Fruit fly (Drosophila melanogaster): Measurements from ENCODE around the gene Sfp24Ba.

Gene Sfp24Ba

dm6 chr2L:3705438-3705921 lies 37.1 kb upstream of the Sfp24Ba start, which contains the start of gene CG31778 (continued):
- TF ChIP-seq Adf1 (GFP tag; IDR thresholded peaks at IDR 0.05) (peak; percentile 47; the same call in 1 of the 2 replicates), Meics (GFP tag; optimal IDR thresholded peaks at IDR 0.05) (peak; percentile 12), CG11456 (GFP tag; IDR thresholded peaks at IDR 0.05) (no peak), CG2199 (GFP tag; IDR thresholded peaks at IDR 0.05) (no peak), PHDP (tag; optimal IDR thresholded peaks at IDR 0.05) (peak; percentile 25), mld (GFP tag; IDR thresholded peaks at IDR 0.05; ENCODE audit: partially characterized antibody) (no peak), ttk (GFP tag; IDR thresholded peaks at IDR 0.05) (no peak), HHEX (GFP tag; optimal IDR thresholded peaks at IDR 0.05) (no peak), br (optimal IDR thresholded peaks at IDR 0.05) (no peak), dpn (GFP tag; optimal IDR thresholded peaks at IDR 0.05) (no peak), CG15479 (GFP tag; optimal IDR thresholded peaks at IDR 0.05) (no peak), Drgx (GFP tag; IDR thresholded peaks at IDR 0.05) (peak; percentile 71), CG12071 (GFP tag; optimal IDR thresholded peaks at IDR 0.05) (no peak), CG17568 (GFP tag; optimal IDR thresholded peaks at IDR 0.05) (no peak), fd64A (GFP tag; optimal IDR thresholded peaks at IDR 0.05) (no peak), CG4328 (GFP tag; optimal IDR thresholded peaks at IDR 0.05) (no peak), Dll (GFP tag; IDR thresholded peaks at IDR 0.05; ENCODE audit: partially characterized antibody) (no peak), da (GFP tag; optimal IDR thresholded peaks at IDR 0.05) (no peak), sug (tag; optimal IDR thresholded peaks at IDR 0.05) (peak; percentile 20), CG4404 (GFP tag; IDR thresholded peaks at IDR 0.05) (no peak), vvl (GFP tag; IDR thresholded peaks at IDR 0.05) (no peak), CG6254 (GFP tag; optimal IDR thresholded peaks at IDR 0.05) (no peak), Atf6 (GFP tag; IDR thresholded peaks at IDR 0.05) (peak; percentile 44; the same call in 1 of the 2 replicates), sob (GFP tag; IDR thresholded peaks at IDR 0.05) (0 out of 2 replicates have a peak, but pooled peaks have one; percentile 15), pros (GFP tag; optimal IDR thresholded peaks at IDR 0.05) (no peak), CG15514 (GFP tag; optimal IDR thresholded peaks at IDR 0.05) (peak; percentile 5), nau (GFP tag; optimal IDR thresholded peaks at IDR 0.05) (no peak), sd (tag; optimal IDR thresholded peaks at IDR 0.05) (no peak), Ravus (GFP tag; IDR thresholded peaks at IDR 0.05) (no peak)

DNA sequence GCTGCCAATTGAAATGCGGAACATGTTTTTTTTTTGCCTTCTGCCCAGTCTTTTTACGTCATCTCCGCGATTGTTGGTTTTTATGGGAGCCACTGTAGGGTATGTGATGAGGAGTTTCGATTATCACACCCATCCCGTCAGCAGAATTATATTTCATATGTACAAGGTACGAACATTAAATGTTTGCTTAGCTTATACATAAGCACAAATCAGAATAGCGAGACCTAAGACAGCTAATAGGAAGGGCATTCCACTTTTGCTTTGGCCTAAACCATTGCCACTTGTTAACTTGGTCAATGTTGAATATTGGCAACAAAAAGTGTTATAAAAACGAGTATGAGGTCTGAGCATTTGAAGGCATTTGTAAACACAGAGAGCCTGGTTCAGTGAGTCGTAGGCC lies 34.9 kb upstream of the Sfp24Ba start, which contains the start of gene CG2816:
TSS of gene CG2816 (plus strand) at position 400 of the 400 bp plus-strand sequence.
- TF ChIP-seq CG18262 (tag; optimal IDR thresholded peaks at IDR 0.05) = no peak
- TF ChIP-seq Aef1 (GFP tag; IDR thresholded peaks at IDR 0.05) = peak; percentile 60; the same call in 2 of the 3 replicates
- peak; percentile 47 for TF ChIP-seq seq (GFP tag; IDR thresholded peaks at IDR 0.05)
- TF ChIP-seq Atf-2 (GFP tag; optimal IDR thresholded peaks at IDR 0.05) = peak; percentile 63
- peak; percentile 61 for TF ChIP-seq CG18599 (GFP tag; optimal IDR thresholded peaks at IDR 0.05)
- TF ChIP-seq dpn (GFP tag; optimal IDR thresholded peaks at IDR 0.05) = peak; percentile 63 to 79
- no peak for TF ChIP-seq Vsx1 (GFP tag; optimal IDR thresholded peaks at IDR 0.05)
- TF ChIP-seq Hmx (GFP tag; optimal IDR thresholded peaks at IDR 0.05) = no peak
- peak; percentile 92 for TF ChIP-seq lmd (GFP tag; IDR thresholded peaks at IDR 0.05)
- peak; percentile 65 for TF ChIP-seq CG18619 (GFP tag; optimal IDR thresholded peaks at IDR 0.05)
- peak; percentile 70 for TF ChIP-seq Camta (GFP tag; optimal IDR thresholded peaks at IDR 0.05)
- TF ChIP-seq CG9609 (GFP tag; optimal IDR thresholded peaks at IDR 0.05) = peak; percentile 77
- peak; percentile 7 for TF ChIP-seq en (GFP tag; optimal IDR thresholded peaks at IDR 0.05)
- TF ChIP-seq slou (GFP tag; optimal IDR thresholded peaks at IDR 0.05) = peak; percentile 14
- peak; percentile 47 for TF ChIP-seq ab (GFP tag; optimal IDR thresholded peaks at IDR 0.05)
- no peak for TF ChIP-seq CG6765 (GFP tag; optimal IDR thresholded peaks at IDR 0.05)
- peak; percentile 28 for TF ChIP-seq scrt (GFP tag; optimal IDR thresholded peaks at IDR 0.05)
- peak; percentile 18 for TF ChIP-seq psq (GFP tag; optimal IDR thresholded peaks at IDR 0.05)
- peak; percentile 91 for TF ChIP-seq Med (GFP tag)
- 0 out of 2 replicates have a peak, but pooled peaks have one; percentile 27 for TF ChIP-seq ara (GFP tag; IDR thresholded peaks at IDR 0.05)
- no peak for TF ChIP-seq dati (GFP tag; IDR thresholded peaks at IDR 0.05)
- TF ChIP-seq Hr39 (optimal IDR thresholded peaks at IDR 0.05) = no peak
- no peak for TF ChIP-seq sim (GFP tag; IDR thresholded peaks at IDR 0.05)
- TF ChIP-seq jigr1 (GFP tag; IDR thresholded peaks at IDR 0.05) = no peak
- TF ChIP-seq CG11456 (GFP tag; IDR thresholded peaks at IDR 0.05) = peak; percentile 95; the same call in 2 of the 3 replicates
